Worm (Caenorhabditis elegans): Measurements from ENCODE around the gene ift-139.

The ift-139 gene

ce11 chrIII:5988991-5989726 lies 50.1 kb downstream of the ift-139 start (continued):
- TF ChIP-seq zag-1 (tag; optimal IDR thresholded peaks at IDR 0.05), result no peak
- no peak for TF ChIP-seq aly-2 (tag; optimal IDR thresholded peaks at IDR 0.05)
- TF ChIP-seq elt-1 (tag; optimal IDR thresholded peaks at IDR 0.05), result no peak
- no peak for TF ChIP-seq skn-1 (tag; optimal IDR thresholded peaks at IDR 0.05)
- TF ChIP-seq sma-3 (GFP tag; optimal IDR thresholded peaks at IDR 0.05), result peak; percentile 3
- no peak for TF ChIP-seq nhr-10 (tag; optimal IDR thresholded peaks at IDR 0.05)
- no peak for TF ChIP-seq nhr-12 (tag; optimal IDR thresholded peaks at IDR 0.05)
- TF ChIP-seq nhr-21 (tag; optimal IDR thresholded peaks at IDR 0.05), result no peak
- TF ChIP-seq blmp-1 (tag; optimal IDR thresholded peaks at IDR 0.05; ENCODE audit: insufficient read depth), result no peak
- TF ChIP-seq snpc-4 (tag; optimal IDR thresholded peaks at IDR 0.05), result no peak
- TF ChIP-seq gmeb-1 (tag; optimal IDR thresholded peaks at IDR 0.05), result peak; percentile 43
- no peak for TF ChIP-seq ZK546.5 (tag; optimal IDR thresholded peaks at IDR 0.05)
- TF ChIP-seq nhr-77 (tag; optimal IDR thresholded peaks at IDR 0.05), result no peak
- no peak for TF ChIP-seq unc-62 (GFP tag; optimal IDR thresholded peaks at IDR 0.05)
- TF ChIP-seq fos-1 (tag; optimal IDR thresholded peaks at IDR 0.05), result no peak
- TF ChIP-seq ztf-4 (tag; optimal IDR thresholded peaks at IDR 0.05), result no peak
- peak in 1 of 2 experiments; percentile 40 for TF ChIP-seq lsy-2 (tag; optimal IDR thresholded peaks at IDR 0.05)
- no peak for TF ChIP-seq alr-1 (tag; optimal IDR thresholded peaks at IDR 0.05)
- TF ChIP-seq C34F6.9 (tag; optimal IDR thresholded peaks at IDR 0.05), result peak; percentile 34
- no peak for TF ChIP-seq nhr-11 (tag; optimal IDR thresholded peaks at IDR 0.05)
- TF ChIP-seq mab-5 (tag; optimal IDR thresholded peaks at IDR 0.05), result peak; percentile 80
- no peak for TF ChIP-seq mdl-1 (tag; optimal IDR thresholded peaks at IDR 0.05)
- no peak for TF ChIP-seq peb-1 (tag; optimal IDR thresholded peaks at IDR 0.05)

- TF ChIP-seq egl-27 (tag; optimal IDR thresholded peaks at IDR 0.05), result no peak
- TF ChIP-seq sma-3 (GFP tag; optimal IDR thresholded peaks at IDR 0.05), result no peak
- TF ChIP-seq R02D3.7 (tag; optimal IDR thresholded peaks at IDR 0.05), result no peak
- TF ChIP-seq unc-62 (GFP tag; optimal IDR thresholded peaks at IDR 0.05), result no peak
- no peak for TF ChIP-seq nhr-10 (tag; optimal IDR thresholded peaks at IDR 0.05)
- no peak for TF ChIP-seq C34F6.9 (tag; optimal IDR thresholded peaks at IDR 0.05)
- no peak for TF ChIP-seq nhr-237 (tag; optimal IDR thresholded peaks at IDR 0.05)
- TF ChIP-seq lin-39 (tag; optimal IDR thresholded peaks at IDR 0.05), result no peak
- TF ChIP-seq sma-9 (GFP tag; optimal IDR thresholded peaks at IDR 0.05), result no peak
- no peak for TF ChIP-seq sma-9 (tag; optimal IDR thresholded peaks at IDR 0.05)
- no peak for TF ChIP-seq crh-2 (tag; optimal IDR thresholded peaks at IDR 0.05)
- no peak for TF ChIP-seq ztf-1 (GFP tag; conservative IDR thresholded peaks at IDR 0.05)
- no peak for TF ChIP-seq sem-4 (tag; optimal IDR thresholded peaks at IDR 0.05)
- TF ChIP-seq lin-13 (GFP tag; optimal IDR thresholded peaks at IDR 0.05), result no peak
- no peak for TF ChIP-seq nhr-6 (tag; optimal IDR thresholded peaks at IDR 0.05)
- no peak for TF ChIP-seq unc-55 (GFP tag; optimal IDR thresholded peaks at IDR 0.05)
These were observed 50.8 kb downstream of the ift-139 start for ce11 chrIII:5988461-5988860.

ce11 chrIII:5988010-5988409 lies 51.3 kb downstream of the ift-139 start:
- TF ChIP-seq C34F6.9 (tag; optimal IDR thresholded peaks at IDR 0.05) (peak; percentile 35), F13H6.1 (tag; optimal IDR thresholded peaks at IDR 0.05) (peak; percentile 8), ztf-11 (tag; optimal IDR thresholded peaks at IDR 0.05) (no peak), lsy-2 (tag; optimal IDR thresholded peaks at IDR 0.05) (peak in 1 of 2 experiments; percentile 36), ceh-82 (tag; optimal IDR thresholded peaks at IDR 0.05) (no peak), nhr-129 (tag; optimal IDR thresholded peaks at IDR 0.05) (peak; percentile 24), unc-55 (GFP tag; optimal IDR thresholded peaks at IDR 0.05) (peak; percentile 56), crh-2 (tag; optimal IDR thresholded peaks at IDR 0.05) (peak; percentile 24), zag-1 (tag; optimal IDR thresholded peaks at IDR 0.05) (no peak)

ce11 chrIII:5985340-5985739 lies 53.9 kb downstream of the ift-139 start, which contains the start of gene T04C9.3:
Gene T04C9.3, plus strand, starts transcription at chrIII:5985640.
- TF ChIP-seq unc-62 (GFP tag; optimal IDR thresholded peaks at IDR 0.05) (no peak), F13H6.1 (tag; optimal IDR thresholded peaks at IDR 0.05) (no peak), zag-1 (tag; optimal IDR thresholded peaks at IDR 0.05) (no peak), peb-1 (tag; optimal IDR thresholded peaks at IDR 0.05) (no peak), nhr-129 (tag; optimal IDR thresholded peaks at IDR 0.05) (no peak), ztf-1 (GFP tag; conservative IDR thresholded peaks at IDR 0.05) (no peak), nhr-21 (tag; optimal IDR thresholded peaks at IDR 0.05) (no peak), alr-1 (tag; optimal IDR thresholded peaks at IDR 0.05) (no peak), crh-2 (tag; optimal IDR thresholded peaks at IDR 0.05) (no peak), nhr-23 (tag; optimal IDR thresholded peaks at IDR 0.05) (no peak), nhr-237 (tag; optimal IDR thresholded peaks at IDR 0.05) (no peak), R02D3.7 (tag; optimal IDR thresholded peaks at IDR 0.05) (no peak), unc-39 (tag; optimal IDR thresholded peaks at IDR 0.05) (no peak), snpc-4 (tag; optimal IDR thresholded peaks at IDR 0.05) (no peak), ceh-82 (tag; optimal IDR thresholded peaks at IDR 0.05) (no peak), nhr-6 (tag; optimal IDR thresholded peaks at IDR 0.05) (no peak), elt-3 (tag; optimal IDR thresholded peaks at IDR 0.05) (no peak), sma-9 (GFP tag; optimal IDR thresholded peaks at IDR 0.05) (no peak), sma-9 (tag; optimal IDR thresholded peaks at IDR 0.05) (no peak), mdl-1 (tag; optimal IDR thresholded peaks at IDR 0.05) (no peak), nhr-77 (tag; optimal IDR thresholded peaks at IDR 0.05) (no peak)

Measured in whole organism, L2 larva.